Worm (Caenorhabditis elegans) whole organism, late embryonic: ENCODE data around the gene F20E11.18.

ENCODE experiments used
- F13H6.1 ChIP-seq: sonication (generic microtip); optimal IDR thresholded peaks from 2 replicates; lab custom pipeline; 2016; ENCODE audit warnings: missing genetic modification characterization, missing compliant biosample characterization
- Y22D7AL.16 ChIP-seq: sonication (generic microtip); optimal IDR thresholded peaks from 2 replicates; lab custom pipeline; 2016; ENCODE audit warnings: missing genetic modification characterization, missing compliant biosample characterization
- ahr-1 ChIP-seq: sonication (generic microtip); optimal IDR thresholded peaks from 2 replicates; lab custom pipeline; 2016; ENCODE audit warnings: missing genetic modification characterization, missing compliant biosample characterization
- ama-1 ChIP-seq: fragments of 150-350 bp; optimal IDR thresholded peaks from 2 replicates; lab custom pipeline; 2014
- ceh-31 ChIP-seq: sonication (generic microtip); optimal IDR thresholded peaks from 2 replicates; lab custom pipeline; 2016; ENCODE audit warnings: missing genetic modification characterization, missing compliant biosample characterization
- ceh-9 ChIP-seq: sonication (generic microtip); optimal IDR thresholded peaks from 2 replicates; lab custom pipeline; 2016; ENCODE audit warnings: mild to moderate bottlenecking, missing genetic modification characterization, inconsistent platforms, missing compliant biosample characterization
- hlh-30 ChIP-seq: sonication (generic microtip); optimal IDR thresholded peaks from 2 replicates; lab custom pipeline; 2017; ENCODE audit warnings: antibody characterized with exemption, missing genetic modification characterization, missing compliant biosample characterization; ENCODE audit not compliant: insufficient read depth
- madf-2 ChIP-seq: sonication (generic microtip); optimal IDR thresholded peaks from 2 replicates; lab custom pipeline; 2017; ENCODE audit warnings: missing genetic modification characterization, missing compliant biosample characterization
- nhr-11 ChIP-seq: fragments of 150-350 bp; optimal IDR thresholded peaks from 2 replicates; lab custom pipeline; 2014; ENCODE audit warnings: missing biosample characterization, missing genetic modification characterization
- odd-2 ChIP-seq: sonication (generic microtip); optimal IDR thresholded peaks from 2 replicates; lab custom pipeline; 2017; ENCODE audit warnings: antibody characterized with exemption, mild to moderate bottlenecking, missing genetic modification characterization, missing compliant biosample characterization
- pha-2 ChIP-seq: sonication (generic microtip); optimal IDR thresholded peaks from 2 replicates; lab custom pipeline; 2017; ENCODE audit warnings: mild to moderate bottlenecking, missing genetic modification characterization, missing compliant biosample characterization
- rnt-1 ChIP-seq: sonication (generic microtip); optimal IDR thresholded peaks from 2 replicates; lab custom pipeline; 2016; ENCODE audit warnings: missing genetic modification characterization, missing compliant biosample characterization

- no peak for TF ChIP-seq odd-2
- TF ChIP-seq hlh-30: no peak
- TF ChIP-seq ahr-1 (tag; lab: Kevin White, UChicago): no peak
- TF ChIP-seq ama-1 (lab: Kevin White, UChicago): no peak
- no peak for TF ChIP-seq F13H6.1 (tag; lab: Kevin White, UChicago)
- no peak for TF ChIP-seq nhr-11 (tag; lab: Kevin White, UChicago)
- no peak for TF ChIP-seq ceh-31 (tag; lab: Kevin White, UChicago)
- TF ChIP-seq madf-2 (tag; lab: Kevin White, UChicago): no peak
- TF ChIP-seq ceh-9 (tag; lab: Kevin White, UChicago): no peak
- TF ChIP-seq Y22D7AL.16 (tag; lab: Kevin White, UChicago): no peak
- no peak for TF ChIP-seq rnt-1 (tag; lab: Kevin White, UChicago)
- TF ChIP-seq pha-2 (tag; lab: Kevin White, UChicago): no peak
Measured at ce11 chrV:17476490-17476889, 40.1 kb upstream of the F20E11.18 start, which contains the start of gene srbc-61.
